Worm (Caenorhabditis elegans): ENCODE data around the gene pho-13.

ce11 chrII:8839025-8839424, 32.2 kb upstream of the pho-13 start, which contains the start of gene F46C5.7:
- TF ChIP-seq sptf-1 (tag; optimal IDR thresholded peaks at IDR 0.05) (no peak), lsy-2 (tag; optimal IDR thresholded peaks at IDR 0.05) (no peak), elt-1 (tag; optimal IDR thresholded peaks at IDR 0.05; ENCODE audit: borderline replicate concordance, insufficient read depth) (no peak), nhr-12 (tag; optimal IDR thresholded peaks at IDR 0.05) (no peak), unc-39 (tag; optimal IDR thresholded peaks at IDR 0.05) (no peak), ztf-11 (tag; optimal IDR thresholded peaks at IDR 0.05) (no peak)
